Worm (Caenorhabditis elegans) whole organism, late embryonic: ENCODE measurements around the gene B0547.2.

ENCODE experiments used
- C38D4.7 ChIP-seq: fragments of 200-800 bp; sonication (Bioruptor generic); optimal IDR thresholded peaks from 2 replicates; lab custom pipeline; 2018; ENCODE audit warnings: mild to moderate bottlenecking, missing genetic modification characterization, moderate library complexity, missing compliant biosample characterization
- K09A11.1 ChIP-seq: sonication (generic microtip); optimal IDR thresholded peaks from 2 replicates; lab custom pipeline; 2017; ENCODE audit warnings: antibody characterized with exemption, mild to moderate bottlenecking, missing genetic modification characterization, missing compliant biosample characterization; ENCODE audit not compliant: insufficient read depth
- T23F11.4 ChIP-seq: fragments of 200-800 bp; sonication (Bioruptor generic); optimal IDR thresholded peaks from 2 replicates; lab custom pipeline; 2018; ENCODE audit warnings: mild to moderate bottlenecking, missing genetic modification characterization, missing compliant biosample characterization
- Y22D7AL.16 ChIP-seq: sonication (generic microtip); optimal IDR thresholded peaks from 2 replicates; lab custom pipeline; 2016; ENCODE audit warnings: missing genetic modification characterization, missing compliant biosample characterization
- ama-1 ChIP-seq: fragments of 150-350 bp; optimal IDR thresholded peaks from 2 replicates; lab custom pipeline; 2014
- ceh-14 ChIP-seq: sonication (generic microtip); optimal IDR thresholded peaks from 2 replicates; lab custom pipeline; 2016; ENCODE audit warnings: missing genotype, missing genetic modification characterization, missing compliant biosample characterization
- ceh-22 ChIP-seq: sonication (generic microtip); optimal IDR thresholded peaks from 2 replicates; lab custom pipeline; 2017; ENCODE audit warnings: missing biosample characterization, missing genetic modification characterization
- ceh-45 ChIP-seq: fragments of 200-800 bp; sonication (Bioruptor generic); IDR thresholded peaks from 2 replicates; pipeline ENCODE4 v1.3.6; 2022; ENCODE audit warnings: missing genetic modification reagents, missing genetic modification characterization, missing compliant biosample characterization
- ceh-48 ChIP-seq: sonication (generic microtip); optimal IDR thresholded peaks from 2 replicates; lab custom pipeline; 2016; ENCODE audit warnings: missing genetic modification characterization, inconsistent platforms, missing compliant biosample characterization
- dve-1 ChIP-seq: sonication (generic microtip); optimal IDR thresholded peaks from 2 replicates; lab custom pipeline; 2017; ENCODE audit warnings: antibody characterized with exemption, mild to moderate bottlenecking, missing genetic modification characterization, missing compliant biosample characterization
- elt-2 ChIP-seq: sonication (generic microtip); optimal IDR thresholded peaks from 2 replicates; lab custom pipeline; 2016; ENCODE audit warnings: missing genetic modification reagents, missing genetic modification characterization, missing compliant biosample characterization
- eyg-1 ChIP-seq: sonication (generic microtip); optimal IDR thresholded peaks from 2 replicates; lab custom pipeline; 2016; ENCODE audit warnings: missing genotype, missing genetic modification characterization, missing compliant biosample characterization
- fax-1 ChIP-seq: sonication (generic microtip); optimal IDR thresholded peaks from 2 replicates; lab custom pipeline; 2016; ENCODE audit warnings: missing genotype, missing genetic modification characterization, missing compliant biosample characterization
- fkh-10 ChIP-seq: fragments of 150-350 bp; optimal IDR thresholded peaks from 2 replicates; lab custom pipeline; 2014; ENCODE audit warnings: missing biosample characterization, missing genetic modification reagents, missing genetic modification characterization
- fkh-6 ChIP-seq: sonication (generic microtip); optimal IDR thresholded peaks from 2 replicates; lab custom pipeline; 2016; ENCODE audit warnings: missing genetic modification characterization, missing compliant biosample characterization
- hlh-30 ChIP-seq: sonication (generic microtip); optimal IDR thresholded peaks from 2 replicates; lab custom pipeline; 2017; ENCODE audit warnings: antibody characterized with exemption, missing genetic modification characterization, missing compliant biosample characterization; ENCODE audit not compliant: insufficient read depth
- hlh-6 ChIP-seq: sonication (generic microtip); optimal IDR thresholded peaks from 2 replicates; lab custom pipeline; 2016; ENCODE audit warnings: missing genotype, missing genetic modification characterization, missing compliant biosample characterization
- hlh-8 ChIP-seq: sonication (generic microtip); optimal IDR thresholded peaks from 2 replicates; lab custom pipeline; 2016; ENCODE audit warnings: missing genotype, missing genetic modification characterization, missing compliant biosample characterization
- lin-11 ChIP-seq: fragments of 200-800 bp; sonication (Bioruptor generic); optimal IDR thresholded peaks from 2 replicates; lab custom pipeline; 2018; ENCODE audit warnings: mild to moderate bottlenecking, missing genetic modification characterization, missing compliant biosample characterization
- mec-3 ChIP-seq: sonication (generic microtip); optimal IDR thresholded peaks from 2 replicates; lab custom pipeline; 2016; ENCODE audit warnings: borderline replicate concordance, missing genetic modification characterization, missing compliant biosample characterization
- nhr-11 ChIP-seq: fragments of 150-350 bp; optimal IDR thresholded peaks from 2 replicates; lab custom pipeline; 2014; ENCODE audit warnings: missing biosample characterization, missing genetic modification characterization
- nhr-232 ChIP-seq: sonication (generic microtip); optimal IDR thresholded peaks from 2 replicates; lab custom pipeline; 2016; ENCODE audit warnings: missing genetic modification characterization, missing compliant biosample characterization
- odd-2 ChIP-seq: sonication (generic microtip); optimal IDR thresholded peaks from 2 replicates; lab custom pipeline; 2017; ENCODE audit warnings: antibody characterized with exemption, mild to moderate bottlenecking, missing genetic modification characterization, missing compliant biosample characterization
- pag-3 ChIP-seq: sonication (generic microtip); optimal IDR thresholded peaks from 2 replicates; lab custom pipeline; 2016; ENCODE audit warnings: missing compliant biosample characterization, missing genetic modification characterization, borderline replicate concordance
- pat-9 ChIP-seq: fragments of 200-800 bp; sonication (Bioruptor generic); optimal IDR thresholded peaks from 2 replicates; lab custom pipeline; 2018; ENCODE audit warnings: mild to moderate bottlenecking, missing genetic modification characterization, moderate library complexity, missing compliant biosample characterization
- pha-4 ChIP-seq: fragments of 150-350 bp; optimal IDR thresholded peaks from 2 replicates; lab custom pipeline; 2018; ENCODE audit warnings: missing biosample characterization, missing genetic modification reagents, missing genetic modification characterization
- pqm-1 ChIP-seq: sonication (generic microtip); optimal IDR thresholded peaks from 2 replicates; lab custom pipeline; 2016; ENCODE audit warnings: missing genetic modification characterization, missing compliant biosample characterization
- pros-1 ChIP-seq: fragments of 150-350 bp; optimal IDR thresholded peaks from 2 replicates; lab custom pipeline; 2014; ENCODE audit warnings: missing biosample characterization, missing genetic modification reagents, missing genetic modification characterization
- ref-2 ChIP-seq: sonication (generic microtip); optimal IDR thresholded peaks from 2 replicates; lab custom pipeline; 2016; ENCODE audit warnings: missing genetic modification characterization, missing compliant biosample characterization
- rnt-1 ChIP-seq: sonication (generic microtip); optimal IDR thresholded peaks from 2 replicates; lab custom pipeline; 2016; ENCODE audit warnings: missing genetic modification characterization, missing compliant biosample characterization
- syd-9 ChIP-seq: sonication (generic microtip); optimal IDR thresholded peaks from 2 replicates; lab custom pipeline; 2016; ENCODE audit warnings: mild to moderate bottlenecking, missing genetic modification characterization, moderate library complexity, missing compliant biosample characterization
- ttx-3 ChIP-seq: sonication (generic microtip); optimal IDR thresholded peaks from 2 replicates; lab custom pipeline; 2016; ENCODE audit warnings: missing genetic modification reagents, missing genetic modification characterization, missing compliant biosample characterization
- unc-3 ChIP-seq, 2 experiments: fragments of 200-800 bp in 1 of 2; sonication (Bioruptor generic) in 1 of 2; sonication (generic microtip) in 1 of 2; conservative IDR thresholded peaks in 1 of 2; optimal IDR thresholded peaks in 1 of 2; 2 replicates each; pipeline versions ENCODE4 v1.3.6 to Lab custom; 2016 to 2022; ENCODE audit warnings: missing compliant biosample characterization in 2 of 2, missing genetic modification characterization in 2 of 2, missing genetic modification reagents in 1 of 2
- unc-42 ChIP-seq: sonication (generic microtip); optimal IDR thresholded peaks from 2 replicates; lab custom pipeline; 2016; ENCODE audit warnings: missing genotype, missing genetic modification characterization, missing compliant biosample characterization
- unc-86 ChIP-seq: sonication (generic microtip); optimal IDR thresholded peaks from 2 replicates; lab custom pipeline; 2016; ENCODE audit warnings: missing genetic modification characterization, missing compliant biosample characterization
- zip-5 ChIP-seq: sonication (generic microtip); optimal IDR thresholded peaks from 2 replicates; lab custom pipeline; 2016; ENCODE audit warnings: missing genetic modification characterization, missing compliant biosample characterization

Gene B0547.2

ce11 chrIV:5660239-5660638 lies 14.4 kb downstream of the B0547.2 start, which contains the start of gene skn-1:
TSS of gene skn-1 (minus strand) at chrIV:5660384.
- TF ChIP-seq hlh-8 (tag; lab: Kevin White, UChicago) = no peak
- TF ChIP-seq unc-3 (GFP tag; conservative IDR thresholded peaks at IDR 0.05; lab: Robert Waterston, UW) = no peak
- TF ChIP-seq unc-3 (tag; optimal IDR thresholded peaks at IDR 0.05; lab: Kevin White, UChicago) = no peak
- no peak for TF ChIP-seq pros-1 (tag; lab: Kevin White, UChicago)
- TF ChIP-seq odd-2 (tag; lab: Kevin White, UChicago) = no peak
- no peak for TF ChIP-seq ceh-22
- TF ChIP-seq fkh-10 (GFP tag; lab: Kevin White, UChicago) = no peak

- TF ChIP-seq nhr-232 (no peak), fax-1 (no peak), rnt-1 (tag; lab: Kevin White, UChicago) (no peak), zip-5 (tag; lab: Kevin White, UChicago) (no peak), nhr-11 (no peak), hlh-6 (tag; lab: Kevin White, UChicago) (no peak), T23F11.4 (no peak), unc-86 (tag; lab: Kevin White, UChicago) (no peak), syd-9 (no peak), elt-2 (tag; lab: Kevin White, UChicago) (no peak), hlh-30 (no peak), C38D4.7 (GFP tag; lab: Kevin White, UChicago) (no peak), pha-4 (tag; lab: Kevin White, UChicago) (no peak), odd-2 (tag; lab: Kevin White, UChicago) (no peak), ref-2 (tag; lab: Kevin White, UChicago) (no peak)
Measured at ce11 chrIV:5662073-5662472, 16.3 kb downstream of the B0547.2 start.

DNA sequence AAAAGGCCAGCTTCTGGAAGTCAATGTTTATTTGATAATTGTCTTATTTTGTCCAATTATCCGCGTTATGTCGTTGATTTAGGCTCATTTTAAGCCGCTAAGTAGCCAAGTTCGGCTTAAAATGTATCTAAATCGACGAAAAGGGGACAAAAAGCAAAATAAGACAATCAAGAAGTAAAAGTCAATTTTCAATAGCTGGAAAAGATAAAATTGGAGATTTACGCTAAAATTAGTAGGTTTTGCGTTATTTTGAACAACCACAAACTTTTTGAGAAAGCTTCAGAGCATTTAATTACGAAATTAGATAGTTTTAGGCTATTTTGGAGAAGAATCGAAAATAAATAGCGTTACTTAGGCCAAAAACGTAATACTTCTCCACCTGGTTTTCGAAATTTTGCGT lies 17.1 kb downstream of the B0547.2 start:
- TF ChIP-seq dve-1 (tag; lab: Kevin White, UChicago) (no peak), eyg-1 (tag; lab: Kevin White, UChicago) (no peak), ceh-14 (tag; lab: Kevin White, UChicago) (no peak), ceh-48 (tag; lab: Kevin White, UChicago) (no peak), pat-9 (no peak), lin-11 (no peak), pqm-1 (tag; lab: Kevin White, UChicago) (no peak), ttx-3 (tag; lab: Kevin White, UChicago) (no peak), elt-2 (tag; lab: Kevin White, UChicago) (no peak), unc-42 (tag; lab: Kevin White, UChicago) (no peak), pros-1 (tag; lab: Kevin White, UChicago) (no peak), nhr-11 (no peak), ceh-45 (GFP tag; lab: Robert Waterston, UW) (no peak)

- no peak for TF ChIP-seq lin-11
- TF ChIP-seq rnt-1 (tag; lab: Kevin White, UChicago) = no peak
- TF ChIP-seq ceh-45 (GFP tag; lab: Robert Waterston, UW) = no peak
- no peak for TF ChIP-seq pag-3 (tag; lab: Kevin White, UChicago)
- no peak for TF ChIP-seq hlh-8 (tag; lab: Kevin White, UChicago)
- TF ChIP-seq ama-1 = no peak
- TF ChIP-seq nhr-232 = no peak
- TF ChIP-seq fkh-6 (tag; lab: Kevin White, UChicago) = no peak
- TF ChIP-seq pha-4 (tag; lab: Kevin White, UChicago) = no peak
- TF ChIP-seq K09A11.1 (tag; lab: Kevin White, UChicago) = no peak
- TF ChIP-seq hlh-6 (tag; lab: Kevin White, UChicago) = no peak
- TF ChIP-seq odd-2 (tag; lab: Kevin White, UChicago) = no peak
- no peak for TF ChIP-seq mec-3 (tag; lab: Kevin White, UChicago)
- TF ChIP-seq Y22D7AL.16 (tag; lab: Kevin White, UChicago) = no peak
Measured at ce11 chrIV:5664375-5665004, 18.7 kb downstream of the B0547.2 start, which contains the start of gene bec-1. TSS of gene bec-1 (minus strand) at chrIV:5664425.
